Fruit fly (Drosophila melanogaster) Kc167 (cell line): ENCODE measurements around the gene I-2.

Experiments
- Myc ChIP-seq: fragments of >200 bp; optimal IDR thresholded peaks from 2 replicates; lab custom pipeline; 2017; ENCODE audit warnings: missing external identifiers
- Sin3A ChIP-seq: fragments of >200 bp; optimal IDR thresholded peaks from 2 replicates; lab custom pipeline; 2018; ENCODE audit warnings: missing external identifiers
- insv ChIP-seq: fragments of >200 bp; optimal IDR thresholded peaks from 3 replicates; lab custom pipeline; 2018; ENCODE audit warnings: missing external identifiers
- psq ChIP-seq: fragments of >200 bp; optimal IDR thresholded peaks from 2 replicates; lab custom pipeline; 2017; ENCODE audit warnings: missing external identifiers
- ttk ChIP-seq: sonication (Bioruptor generic); optimal IDR thresholded peaks from 2 replicates; lab custom pipeline; 2017; ENCODE audit warnings: missing external identifiers

- TF ChIP-seq Myc (lab: Kevin White, UChicago), result no peak
- no peak for TF ChIP-seq Sin3A (lab: Kevin White, UChicago)
- TF ChIP-seq psq (lab: Kevin White, UChicago), result no peak
- TF ChIP-seq ttk (lab: Kevin White, UChicago), result no peak
- TF ChIP-seq insv, result no peak
These were observed 22.0 kb downstream of the I-2 start for dm6 chr3L:9814621-9815020.
